Fruit fly (Drosophila melanogaster) whole organism, embryonic: ENCODE results near the gene CG11726.
A peak's percentile ranks its signal among the peaks of the same experiment; 100 is the strongest.

Experiments used
- BtbVII ChIP-seq: fragments of 200-800 bp; sonication (Bioruptor generic); optimal IDR thresholded peaks from 3 replicates; lab custom pipeline; 2017; ENCODE audit warnings: missing biosample characterization, mild to moderate bottlenecking, missing genetic modification characterization
- CG10267 ChIP-seq: fragments of 200-800 bp; sonication (Bioruptor generic); optimal IDR thresholded peaks from 2 replicates; lab custom pipeline; 2018; ENCODE audit warnings: missing biosample characterization, mild to moderate bottlenecking, missing genetic modification characterization, moderate library complexity
- CG10565 ChIP-seq: fragments of 200-800 bp; sonication (Bioruptor generic); optimal IDR thresholded peaks from 3 replicates; lab custom pipeline; 2016; ENCODE audit warnings: missing biosample characterization, mild to moderate bottlenecking, missing genetic modification characterization
- CG12155 ChIP-seq: fragments of 200-800 bp; sonication (Bioruptor generic); optimal IDR thresholded peaks from 3 replicates; lab custom pipeline; 2016; ENCODE audit warnings: missing biosample characterization, missing genetic modification characterization
- CG1233 ChIP-seq: fragments of 200-800 bp; sonication (Bioruptor generic); optimal IDR thresholded peaks from 4 replicates; lab custom pipeline; 2018; ENCODE audit warnings: missing biosample characterization, mild to moderate bottlenecking, missing genetic modification characterization
- CG12744 ChIP-seq: fragments of 200-800 bp; sonication (Bioruptor generic); optimal IDR thresholded peaks from 2 replicates; lab custom pipeline; 2016; ENCODE audit warnings: missing biosample characterization, missing genetic modification characterization
- CG14014 ChIP-seq: fragments of 200-800 bp; sonication (Bioruptor generic); IDR thresholded peaks from 2 replicates; pipeline ENCODE4 v1.3.6; 2022; ENCODE audit warnings: missing biosample characterization, missing genetic modification characterization
- CG14710 ChIP-seq: fragments of 200-800 bp; sonication (Bioruptor generic); optimal IDR thresholded peaks from 3 replicates; lab custom pipeline; 2019; ENCODE audit warnings: missing biosample characterization, mild to moderate bottlenecking, missing genetic modification characterization, moderate library complexity
- CG15269 ChIP-seq: fragments of 200-800 bp; sonication (Bioruptor generic); optimal IDR thresholded peaks from 2 replicates; lab custom pipeline; 2018; ENCODE audit warnings: missing biosample characterization, mild to moderate bottlenecking, missing genetic modification characterization, moderate library complexity
- CG15514 ChIP-seq: fragments of 200-800 bp; sonication (Bioruptor generic); optimal IDR thresholded peaks from 3 replicates; lab custom pipeline; 2017; ENCODE audit warnings: missing biosample characterization, missing genetic modification characterization, mild to moderate bottlenecking, moderate library complexity, missing genetic modification reagents
- CG17328 ChIP-seq: fragments of 200-800 bp; sonication (Bioruptor generic); IDR thresholded peaks from 2 replicates; pipeline ENCODE4 v1.3.6; 2022; ENCODE audit warnings: missing biosample characterization, missing genetic modification characterization
- CG17359 ChIP-seq: fragments of 200-800 bp; sonication (Bioruptor generic); optimal IDR thresholded peaks from 3 replicates; lab custom pipeline; 2018; ENCODE audit warnings: missing biosample characterization, mild to moderate bottlenecking, missing genetic modification characterization, moderate library complexity
- CG17568 ChIP-seq: fragments of 200-800 bp; sonication (Bioruptor generic); optimal IDR thresholded peaks from 2 replicates; lab custom pipeline; 2018; ENCODE audit warnings: missing biosample characterization, mild to moderate bottlenecking, missing genetic modification characterization, moderate library complexity
- CG2202 ChIP-seq: fragments of 200-800 bp; sonication (Bioruptor generic); optimal IDR thresholded peaks from 2 replicates; lab custom pipeline; 2018; ENCODE audit warnings: missing biosample characterization, mild to moderate bottlenecking, missing genetic modification characterization
- CG30431 ChIP-seq: fragments of 200-800 bp; sonication (Bioruptor generic); optimal IDR thresholded peaks from 2 replicates; lab custom pipeline; 2017; ENCODE audit warnings: missing biosample characterization, missing genetic modification characterization
- CG31441 ChIP-seq: fragments of 200-800 bp; sonication (Bioruptor generic); IDR thresholded peaks from 2 replicates; pipeline ENCODE4 v1.3.6; 2022; ENCODE audit warnings: missing biosample characterization, missing genetic modification characterization
- CG34376 ChIP-seq: fragments of 200-800 bp; sonication (Bioruptor generic); optimal IDR thresholded peaks from 2 replicates; lab custom pipeline; 2018; ENCODE audit warnings: missing biosample characterization, mild to moderate bottlenecking, missing genetic modification characterization
- CG34422 ChIP-seq: fragments of 200-800 bp; sonication (Bioruptor generic); IDR thresholded peaks from 3 replicates; pipeline ENCODE4 v1.3.6; 2022; ENCODE audit warnings: missing biosample characterization, missing genetic modification characterization
- CG3726 ChIP-seq: fragments of 200-800 bp; sonication (Bioruptor generic); IDR thresholded peaks from 3 replicates; pipeline ENCODE4, ENCODE4 v1.3.6; 2022; ENCODE audit warnings: missing biosample characterization, missing genetic modification characterization
- CG6654 ChIP-seq: fragments of 200-800 bp; sonication (Bioruptor generic); optimal IDR thresholded peaks from 2 replicates; lab custom pipeline; 2017; ENCODE audit warnings: missing biosample characterization, mild to moderate bottlenecking, missing genetic modification characterization
- CG7556 ChIP-seq: fragments of 200-800 bp; sonication (Bioruptor generic); optimal IDR thresholded peaks from 2 replicates; lab custom pipeline; 2017; ENCODE audit warnings: missing biosample characterization, mild to moderate bottlenecking, missing genetic modification characterization
- CG8388 ChIP-seq: fragments of 200-800 bp; sonication (Bioruptor generic); optimal IDR thresholded peaks from 2 replicates; lab custom pipeline; 2019; ENCODE audit warnings: missing biosample characterization, mild to moderate bottlenecking, missing genetic modification characterization, moderate library complexity
- CG8765 ChIP-seq: fragments of 200-800 bp; sonication (Bioruptor generic); IDR thresholded peaks from 2 replicates; pipeline ENCODE4 v1.3.6; 2022; ENCODE audit warnings: missing biosample characterization, missing genetic modification characterization
- CG8924 ChIP-seq: fragments of 200-800 bp; optimal IDR thresholded peaks from 3 replicates; lab custom pipeline; 2019; ENCODE audit warnings: missing biosample characterization, mild to moderate bottlenecking, missing genetic modification characterization, moderate library complexity
- CrebB ChIP-seq: fragments of 200-800 bp; sonication (Bioruptor generic); optimal IDR thresholded peaks from 3 replicates; lab custom pipeline; 2018; ENCODE audit warnings: missing biosample characterization, mild to moderate bottlenecking, missing genetic modification characterization
- Drgx ChIP-seq: fragments of 200-800 bp; sonication (Bioruptor generic); IDR thresholded peaks from 2 replicates; pipeline ENCODE4 v1.3.6; 2022; ENCODE audit warnings: missing biosample characterization, missing genetic modification characterization
- Fer3 ChIP-seq: fragments of 200-800 bp; sonication (Bioruptor generic); optimal IDR thresholded peaks from 2 replicates; lab custom pipeline; 2018; ENCODE audit warnings: missing biosample characterization, mild to moderate bottlenecking, missing genetic modification characterization, moderate library complexity
- H15 ChIP-seq: fragments of 200-800 bp; sonication (Bioruptor generic); IDR thresholded peaks from 3 replicates; pipeline ENCODE4 v1.3.6; 2022; ENCODE audit warnings: missing biosample characterization, missing genetic modification characterization
- H2.0 ChIP-seq: fragments of 200-800 bp; sonication (Bioruptor generic); IDR thresholded peaks from 2 replicates; pipeline ENCODE4 v1.3.6; 2022; ENCODE audit warnings: missing biosample characterization, missing genetic modification characterization
- NC2β ChIP-seq: fragments of 200-800 bp; sonication (Bioruptor generic); optimal IDR thresholded peaks from 2 replicates; lab custom pipeline; 2016; ENCODE audit warnings: missing biosample characterization, missing genetic modification characterization
- NK7.1 ChIP-seq: fragments of 200-800 bp; sonication (Bioruptor generic); optimal IDR thresholded peaks from 3 replicates; lab custom pipeline; 2016; ENCODE audit warnings: missing biosample characterization, missing genetic modification characterization
- Optix ChIP-seq: fragments of 200-800 bp; sonication (Bioruptor generic); IDR thresholded peaks from 3 replicates; pipeline ENCODE4 v1.3.6; 2022; ENCODE audit warnings: missing biosample characterization, missing genetic modification characterization
- Sox100B ChIP-seq: fragments of 200-800 bp; sonication (Bioruptor generic); optimal IDR thresholded peaks from 3 replicates; lab custom pipeline; 2018; ENCODE audit warnings: missing biosample characterization, mild to moderate bottlenecking, missing genetic modification characterization
- Tbp ChIP-seq: fragments of >200 bp; optimal IDR thresholded peaks from 2 replicates; lab custom pipeline; 2018; ENCODE audit warnings: missing biosample characterization, missing genetic modification characterization
- Trl ChIP-seq, 3 experiments: fragments of >200 bp in 2 of 3; fragments of 200-800 bp in 1 of 3; sonication (Bioruptor generic) in 1 of 3; optimal IDR thresholded peaks; 2 replicates in 1 of 3; 3 replicates in 2 of 3; lab custom pipeline; 2016 to 2017; ENCODE audit warnings: missing biosample characterization in 1 of 3, missing genetic modification characterization in 1 of 3
- Vsx1 ChIP-seq: fragments of 200-800 bp; sonication (Bioruptor generic); optimal IDR thresholded peaks from 2 replicates; lab custom pipeline; 2017; ENCODE audit warnings: missing biosample characterization, mild to moderate bottlenecking, missing genetic modification characterization, missing genetic modification reagents
- Xrp1 ChIP-seq: fragments of 200-800 bp; sonication (Bioruptor generic); IDR thresholded peaks from 2 replicates; pipeline ENCODE4 v1.3.6; 2022; ENCODE audit warnings: missing biosample characterization, missing genetic modification characterization
- amos ChIP-seq: fragments of 200-800 bp; sonication (Bioruptor generic); IDR thresholded peaks from 2 replicates; pipeline ENCODE4 v1.3.6; 2022; ENCODE audit warnings: missing biosample characterization, missing genetic modification characterization; ENCODE audit not compliant: partially characterized antibody
- ash1 ChIP-seq: fragments of 200-800 bp; sonication (Bioruptor generic); optimal IDR thresholded peaks from 2 replicates; lab custom pipeline; 2018; ENCODE audit warnings: missing biosample characterization, mild to moderate bottlenecking, missing genetic modification characterization
- exex ChIP-seq: fragments of 200-800 bp; sonication (Bioruptor generic); optimal IDR thresholded peaks from 4 replicates; lab custom pipeline; 2018; ENCODE audit warnings: missing biosample characterization, mild to moderate bottlenecking, missing genetic modification characterization, moderate library complexity
- gcm ChIP-seq: fragments of 200-800 bp; sonication (Bioruptor generic); optimal IDR thresholded peaks from 2 replicates; lab custom pipeline; 2019; ENCODE audit warnings: missing biosample characterization, mild to moderate bottlenecking, missing genetic modification characterization, moderate library complexity
- kah ChIP-seq: fragments of 200-800 bp; sonication (Bioruptor generic); optimal IDR thresholded peaks from 2 replicates; lab custom pipeline; 2018; ENCODE audit warnings: missing biosample characterization, mild to moderate bottlenecking, missing genetic modification characterization
- kay ChIP-seq: fragments of 200-800 bp; sonication (Bioruptor generic); optimal IDR thresholded peaks from 2 replicates; lab custom pipeline; 2016; ENCODE audit warnings: missing biosample characterization, missing genetic modification characterization
- knrl ChIP-seq: fragments of 200-800 bp; sonication (Bioruptor generic); IDR thresholded peaks from 3 replicates; pipeline ENCODE4 v1.3.6; 2022; ENCODE audit warnings: missing biosample characterization, missing genetic modification characterization; ENCODE audit not compliant: partially characterized antibody
- lmd ChIP-seq: fragments of 200-800 bp; sonication (Bioruptor generic); IDR thresholded peaks from 2 replicates; pipeline ENCODE4 v1.3.6; 2022; ENCODE audit warnings: missing biosample characterization, missing genetic modification characterization
- nerfin-2 ChIP-seq: fragments of 200-800 bp; sonication (Bioruptor generic); IDR thresholded peaks from 2 replicates; pipeline ENCODE4 v1.3.6; 2022; ENCODE audit warnings: missing biosample characterization, missing genetic modification characterization; ENCODE audit not compliant: partially characterized antibody
- pho ChIP-seq: fragments of 200-800 bp; sonication (Bioruptor generic); optimal IDR thresholded peaks from 2 replicates; lab custom pipeline; 2016; ENCODE audit warnings: missing biosample characterization, missing genetic modification characterization
- sug ChIP-seq: fragments of 200-800 bp; optimal IDR thresholded peaks from 2 replicates; lab custom pipeline; 2019; ENCODE audit warnings: missing biosample characterization, mild to moderate bottlenecking, missing genetic modification characterization, moderate library complexity
- tap ChIP-seq: fragments of 200-800 bp; optimal IDR thresholded peaks from 3 replicates; lab custom pipeline; 2019; ENCODE audit warnings: missing biosample characterization, mild to moderate bottlenecking, missing genetic modification characterization, moderate library complexity

CG11726 gene

DNA sequence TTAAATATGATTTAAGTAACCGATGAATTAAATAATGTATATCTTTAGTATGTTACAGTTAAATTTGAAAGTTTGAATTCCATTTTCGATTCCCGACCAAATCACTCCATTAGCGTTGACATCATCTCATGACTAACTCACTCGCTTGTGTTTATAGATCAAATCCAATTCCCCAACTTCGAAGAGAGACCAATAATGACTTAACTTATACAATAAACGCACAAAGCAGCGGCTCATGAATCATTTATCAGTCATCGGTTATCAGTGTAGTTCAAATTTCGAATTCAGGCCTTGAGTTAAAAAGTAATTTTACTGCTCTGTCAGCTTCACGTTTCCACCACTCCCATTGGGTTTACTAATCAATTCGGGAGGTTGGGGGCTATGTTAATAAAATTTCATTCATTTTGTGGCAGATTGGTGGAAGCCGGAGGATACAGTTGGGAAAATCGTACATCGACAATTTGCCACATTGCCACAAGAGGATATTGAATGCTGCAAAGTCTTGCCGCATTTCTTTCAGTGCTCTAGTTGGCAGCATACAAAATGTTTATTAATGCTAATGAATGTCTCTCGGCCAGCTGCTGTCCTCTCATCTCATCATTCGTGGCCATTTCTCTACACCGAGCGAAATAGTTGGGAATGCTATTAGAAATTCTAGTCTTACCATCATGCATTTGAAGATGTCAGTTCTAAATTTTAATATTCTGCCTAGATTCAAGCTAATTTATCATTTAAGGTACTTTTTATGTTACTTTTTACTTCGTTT lies 14.0 kb downstream of the CG11726 start (continued):
- no peak for TF ChIP-seq ash1
- peak; percentile 56 for TF ChIP-seq Xrp1 (GFP tag; lab: Robert Waterston, UW)
- TF ChIP-seq CG15269 (tag; lab: Kevin White, UChicago) = no peak
- TF ChIP-seq BtbVII (GFP tag; lab: Kevin White, UChicago) = no peak
- TF ChIP-seq exex = no peak
- TF ChIP-seq H2.0 (GFP tag; lab: Robert Waterston, UW) = no peak
- TF ChIP-seq CG34422 (GFP tag; lab: Robert Waterston, UW) = no peak
- TF ChIP-seq CG7556 (GFP tag; lab: Kevin White, UChicago) = peak; percentile 48
- TF ChIP-seq CG14014 (GFP tag; lab: Robert Waterston, UW) = 0 out of 2 replicates have a peak, but pooled peaks have one; percentile 28
- 0 out of 2 replicates have a peak, but pooled peaks have one; percentile 19 for TF ChIP-seq CG17328 (GFP tag; lab: Robert Waterston, UW)
- TF ChIP-seq sug (tag; lab: Kevin White, UChicago) = no peak
- TF ChIP-seq CG1233 (GFP tag; lab: Kevin White, UChicago) = no peak
- peak; percentile 32 for TF ChIP-seq CG8388 (GFP tag; lab: Kevin White, UChicago)
- no peak for TF ChIP-seq amos (GFP tag; lab: Robert Waterston, UW)
- TF ChIP-seq Sox100B = peak; percentile 56
- TF ChIP-seq NK7.1 (GFP tag; lab: Kevin White, UChicago) = peak; percentile 27
- no peak for TF ChIP-seq CG6654 (GFP tag; lab: Kevin White, UChicago)
- TF ChIP-seq CG34376 (GFP tag; lab: Kevin White, UChicago) = no peak
- TF ChIP-seq CG3726 (GFP tag; lab: Robert Waterston, UW) = no peak
- no peak for TF ChIP-seq Trl (optimal IDR thresholded peaks at IDR 0.05; lab: Kevin White, UChicago)
- TF ChIP-seq Trl (GFP tag; optimal IDR thresholded peaks at IDR 0.05; lab: Kevin White, UChicago) = no peak
- peak; percentile 49 for TF ChIP-seq CG31441 (GFP tag; lab: Robert Waterston, UW)
- no peak for TF ChIP-seq H15 (GFP tag; lab: Robert Waterston, UW)
- peak; percentile 29 for TF ChIP-seq CG10267 (tag; lab: Kevin White, UChicago)
- TF ChIP-seq CG17359 (tag; lab: Kevin White, UChicago) = peak; percentile 50
- no peak for TF ChIP-seq CrebB
- no peak for TF ChIP-seq CG2202 (tag; lab: Kevin White, UChicago)
- peak; percentile 33 for TF ChIP-seq tap
- no peak for TF ChIP-seq kay (GFP tag; lab: Kevin White, UChicago)
- peak; percentile 27 for TF ChIP-seq CG8924 (tag; lab: Kevin White, UChicago)
- TF ChIP-seq nerfin-2 = no peak
- TF ChIP-seq CG10565 = no peak
- TF ChIP-seq Drgx = no peak
- no peak for TF ChIP-seq CG15514 (GFP tag; lab: Kevin White, UChicago)
- TF ChIP-seq NC2β (GFP tag; lab: Kevin White, UChicago) = no peak
- peak; percentile 38 for TF ChIP-seq CG14710 (tag; lab: Kevin White, UChicago)
- TF ChIP-seq Tbp = no peak
- no peak for TF ChIP-seq pho
- TF ChIP-seq kah (GFP tag; lab: Kevin White, UChicago) = no peak
- no peak for TF ChIP-seq knrl (GFP tag; lab: Robert Waterston, UW)
- TF ChIP-seq CG12155 (GFP tag; lab: Kevin White, UChicago) = peak; percentile 10
- no peak for TF ChIP-seq Vsx1 (GFP tag; lab: Kevin White, UChicago)
- no peak for TF ChIP-seq Optix (GFP tag; lab: Robert Waterston, UW)
- no peak for TF ChIP-seq CG30431
- TF ChIP-seq gcm = no peak
- no peak for TF ChIP-seq CG12744
- peak; percentile 29; the same call in 1 of the 2 replicates for TF ChIP-seq lmd (GFP tag; lab: Robert Waterston, UW)
- TF ChIP-seq CG8765 = no peak
- no peak for TF ChIP-seq Fer3 (tag; lab: Kevin White, UChicago)
- no peak for TF ChIP-seq CG17568 (GFP tag; lab: Kevin White, UChicago)
